Fruit fly (Drosophila melanogaster) whole organism, prepupa: ENCODE measurements around the gene mus312.
A peak's percentile ranks its signal among the peaks of the same experiment; 100 is the strongest.

ENCODE experiments used
- CG10669 ChIP-seq: fragments of 200-800 bp; sonication (Bioruptor generic); optimal IDR thresholded peaks from 3 replicates; lab custom pipeline; 2018; ENCODE audit warnings: missing biosample characterization, mild to moderate bottlenecking, missing genetic modification characterization, moderate library complexity
- CG11294 ChIP-seq: fragments of 200-800 bp; sonication (Bioruptor generic); IDR thresholded peaks from 2 replicates; pipeline ENCODE4 v1.3.6; 2022; ENCODE audit warnings: missing biosample characterization, missing genetic modification characterization
- CG11762 ChIP-seq: fragments of 200-800 bp; sonication (Bioruptor generic); optimal IDR thresholded peaks from 3 replicates; lab custom pipeline; 2016; ENCODE audit warnings: missing biosample characterization, missing genetic modification characterization; ENCODE audit not compliant: insufficient read depth
- CG15336 ChIP-seq: fragments of 200-800 bp; sonication (Bioruptor generic); IDR thresholded peaks from 2 replicates; pipeline ENCODE4 v1.3.6; 2022; ENCODE audit warnings: missing biosample characterization, missing genetic modification characterization
- CG16779 ChIP-seq: fragments of 200-800 bp; sonication (Bioruptor generic); optimal IDR thresholded peaks from 3 replicates; lab custom pipeline; 2017; ENCODE audit warnings: missing biosample characterization, mild to moderate bottlenecking, missing genetic modification characterization
- CG32006 ChIP-seq: fragments of 200-800 bp; sonication (Bioruptor generic); optimal IDR thresholded peaks from 3 replicates; lab custom pipeline; 2017; ENCODE audit warnings: missing biosample characterization, mild to moderate bottlenecking, missing genetic modification characterization
- CG34406 ChIP-seq: fragments of 200-800 bp; sonication (Bioruptor generic); optimal IDR thresholded peaks from 3 replicates; lab custom pipeline; 2016; ENCODE audit warnings: missing biosample characterization, missing genetic modification characterization
- CG6276 ChIP-seq: fragments of 200-800 bp; sonication (Bioruptor generic); optimal IDR thresholded peaks from 2 replicates; lab custom pipeline; 2017; ENCODE audit warnings: missing biosample characterization, mild to moderate bottlenecking, missing genetic modification characterization
- CG6808 ChIP-seq: fragments of 200-800 bp; sonication (Bioruptor generic); optimal IDR thresholded peaks from 3 replicates; lab custom pipeline; 2017; ENCODE audit warnings: missing biosample characterization, missing genetic modification characterization, mild to moderate bottlenecking, moderate library complexity, missing genetic modification reagents
- CG6854 ChIP-seq: fragments of 200-800 bp; sonication (Bioruptor generic); optimal IDR thresholded peaks from 2 replicates; lab custom pipeline; 2017; ENCODE audit warnings: missing biosample characterization, mild to moderate bottlenecking, missing genetic modification characterization
- CG7368 ChIP-seq: fragments of 200-800 bp; sonication (Bioruptor generic); optimal IDR thresholded peaks from 3 replicates; lab custom pipeline; 2016; ENCODE audit warnings: missing biosample characterization, missing genetic modification characterization
- CG8119 ChIP-seq: fragments of 200-800 bp; sonication (Bioruptor generic); IDR thresholded peaks from 3 replicates; pipeline ENCODE4 v1.3.6; 2022; ENCODE audit warnings: missing biosample characterization, missing genetic modification characterization
- CG8319 ChIP-seq: fragments of 200-800 bp; sonication (Bioruptor generic); optimal IDR thresholded peaks from 3 replicates; lab custom pipeline; 2016; ENCODE audit warnings: missing biosample characterization, missing genetic modification characterization
- CG9139 ChIP-seq: fragments of 200-800 bp; sonication (Bioruptor generic); optimal IDR thresholded peaks from 3 replicates; lab custom pipeline; 2017; ENCODE audit warnings: missing biosample characterization, mild to moderate bottlenecking, missing genetic modification characterization
- Eip75B ChIP-seq: fragments of 200-800 bp; sonication (Bioruptor generic); optimal IDR thresholded peaks from 3 replicates; lab custom pipeline; 2016; ENCODE audit warnings: missing biosample characterization, missing genetic modification characterization
- Eip78C ChIP-seq: fragments of 200-800 bp; sonication (Bioruptor generic); peaks from one replicate; lab custom pipeline; 2016; ENCODE audit warnings: missing biosample characterization, missing genetic modification characterization
- Eip93F ChIP-seq: fragments of 200-800 bp; sonication (Bioruptor generic); optimal IDR thresholded peaks from 2 replicates; lab custom pipeline; 2016; ENCODE audit warnings: missing biosample characterization, mild to moderate bottlenecking, missing genetic modification characterization
- Hr4 ChIP-seq: fragments of 200-800 bp; sonication (Bioruptor generic); optimal IDR thresholded peaks from 3 replicates; lab custom pipeline; 2016; ENCODE audit warnings: missing biosample characterization, missing genetic modification characterization
- Lpt ChIP-seq: fragments of 200-800 bp; sonication (Bioruptor generic); optimal IDR thresholded peaks from 3 replicates; lab custom pipeline; 2016; ENCODE audit warnings: missing biosample characterization, missing genetic modification characterization
- OdsH ChIP-seq: fragments of 200-800 bp; sonication (Bioruptor generic); optimal IDR thresholded peaks from 3 replicates; lab custom pipeline; 2016; ENCODE audit warnings: missing biosample characterization, missing genetic modification characterization
- Sox102F ChIP-seq: fragments of 200-800 bp; sonication (Bioruptor generic); optimal IDR thresholded peaks from 2 replicates; lab custom pipeline; 2016; ENCODE audit warnings: missing biosample characterization, mild to moderate bottlenecking, missing genetic modification characterization
- achi ChIP-seq: fragments of 200-800 bp; sonication (Bioruptor generic); optimal IDR thresholded peaks from 3 replicates; lab custom pipeline; 2016; ENCODE audit warnings: missing biosample characterization, missing genetic modification characterization
- dac ChIP-seq: fragments of 200-800 bp; sonication (Bioruptor generic); optimal IDR thresholded peaks from 2 replicates; lab custom pipeline; 2017; ENCODE audit warnings: missing biosample characterization, mild to moderate bottlenecking, missing genetic modification characterization
- dsx ChIP-seq: fragments of 200-800 bp; optimal IDR thresholded peaks from 3 replicates; lab custom pipeline; 2019; ENCODE audit warnings: missing biosample characterization, mild to moderate bottlenecking, missing genetic modification characterization, moderate library complexity; ENCODE audit not compliant: poor library complexity, severe bottlenecking
- eg ChIP-seq: fragments of 200-800 bp; sonication (Bioruptor generic); IDR thresholded peaks from 3 replicates; pipeline ENCODE4 v1.3.6; 2022; ENCODE audit warnings: missing biosample characterization, missing genetic modification characterization
- esn ChIP-seq: fragments of 200-800 bp; sonication (Bioruptor generic); optimal IDR thresholded peaks from 2 replicates; lab custom pipeline; 2016; ENCODE audit warnings: missing biosample characterization, mild to moderate bottlenecking, missing genetic modification characterization, moderate library complexity
- fkh ChIP-seq: fragments of 200-800 bp; sonication (Bioruptor generic); optimal IDR thresholded peaks from 3 replicates; lab custom pipeline; 2017; ENCODE audit warnings: missing biosample characterization, mild to moderate bottlenecking, missing genetic modification characterization, moderate library complexity
- lz ChIP-seq: fragments of 200-800 bp; sonication (Bioruptor generic); optimal IDR thresholded peaks from 3 replicates; lab custom pipeline; 2016; ENCODE audit warnings: missing biosample characterization, missing genetic modification characterization
- net ChIP-seq: fragments of 200-800 bp; sonication (Bioruptor generic); optimal IDR thresholded peaks from 3 replicates; lab custom pipeline; 2016; ENCODE audit warnings: missing biosample characterization, missing genetic modification characterization
- salr ChIP-seq, 2 experiments: fragments of 200-800 bp; sonication (Bioruptor generic); optimal IDR thresholded peaks; 3 replicates each; lab custom pipeline; 2016 to 2018; ENCODE audit warnings: missing biosample characterization in 2 of 2, missing genetic modification characterization in 2 of 2, mild to moderate bottlenecking in 1 of 2
- spab ChIP-seq: fragments of 200-800 bp; sonication (Bioruptor generic); optimal IDR thresholded peaks from 2 replicates; lab custom pipeline; 2017; ENCODE audit warnings: missing biosample characterization, mild to moderate bottlenecking, missing genetic modification characterization, missing genetic modification reagents
- ss ChIP-seq, 2 experiments: fragments of 200-800 bp; sonication (Bioruptor generic); optimal IDR thresholded peaks; 2 replicates in 1 of 2; 3 replicates in 1 of 2; lab custom pipeline; 2017 to 2018; ENCODE audit warnings: mild to moderate bottlenecking in 2 of 2, missing biosample characterization in 2 of 2, missing genetic modification characterization in 2 of 2, moderate library complexity in 1 of 2
- svp ChIP-seq: fragments of 200-800 bp; sonication (Bioruptor generic); peaks from one replicate; lab custom pipeline; 2016; ENCODE audit warnings: missing biosample characterization, missing genetic modification characterization
- topi ChIP-seq: fragments of 200-800 bp; sonication (Bioruptor generic); optimal IDR thresholded peaks from 3 replicates; lab custom pipeline; 2016; ENCODE audit warnings: missing biosample characterization, missing genetic modification characterization
- vri ChIP-seq: fragments of 200-800 bp; sonication (Bioruptor generic); optimal IDR thresholded peaks from 3 replicates; lab custom pipeline; 2016; ENCODE audit warnings: missing biosample characterization, mild to moderate bottlenecking, missing genetic modification characterization

The mus312 gene

dm6 chr3L:7360324-7360852 is 31.5 kb downstream of the mus312 start, which contains the start of gene Sec63 (continued):
- TF ChIP-seq CG11294 (no peak), CG8319 (GFP tag; lab: Kevin White, UChicago) (peak; percentile 96), esn (GFP tag; lab: Kevin White, UChicago) (peak; percentile 16), Sox102F (GFP tag; lab: Kevin White, UChicago) (no peak), Lpt (GFP tag; lab: Kevin White, UChicago) (no peak), CG32006 (GFP tag; lab: Kevin White, UChicago) (peak; percentile 43), dsx (GFP tag; lab: Kevin White, UChicago) (no peak)

dm6 chr3L:7361095-7361522 is 32.2 kb downstream of the mus312 start:
- peak; percentile 5 for TF ChIP-seq achi
- TF ChIP-seq vri, result no peak
- peak; percentile 21 for TF ChIP-seq CG10669 (GFP tag; lab: Kevin White, UChicago)
- no peak for TF ChIP-seq Eip93F (GFP tag; lab: Kevin White, UChicago)
- TF ChIP-seq spab (GFP tag; lab: Kevin White, UChicago), result peak; percentile 28
- TF ChIP-seq CG6808 (GFP tag; lab: Kevin White, UChicago), result peak; percentile 82
- TF ChIP-seq CG8319 (GFP tag; lab: Kevin White, UChicago), result peak; percentile 20
- peak; percentile 68 for TF ChIP-seq CG15336 (GFP tag; lab: Robert Waterston, UW)
- no peak for TF ChIP-seq salr (GFP tag; optimal IDR thresholded peaks at IDR 0.05; lab: Kevin White, UChicago)
- peak; percentile 5 for TF ChIP-seq CG34406 (GFP tag; lab: Kevin White, UChicago)
- no peak for TF ChIP-seq Eip75B (GFP tag; lab: Kevin White, UChicago)
- TF ChIP-seq dac (GFP tag; lab: Kevin White, UChicago), result peak; percentile 0
- no peak for TF ChIP-seq dsx (GFP tag; lab: Kevin White, UChicago)
- peak; percentile 95 for TF ChIP-seq svp (GFP tag; lab: Kevin White, UChicago)
- no peak for TF ChIP-seq lz
- TF ChIP-seq CG6854 (GFP tag; lab: Kevin White, UChicago), result peak; percentile 39
- TF ChIP-seq Lpt (GFP tag; lab: Kevin White, UChicago), result peak; percentile 19
- peak; percentile 64; the same call in 2 of the 3 replicates for TF ChIP-seq CG8119 (GFP tag; lab: Robert Waterston, UW)
- peak; percentile 74; the same call in 2 of the 3 replicates for TF ChIP-seq eg (GFP tag; lab: Robert Waterston, UW)
- peak; percentile 60 for TF ChIP-seq Eip78C (GFP tag; lab: Kevin White, UChicago)
- TF ChIP-seq CG11762 (GFP tag; lab: Kevin White, UChicago), result no peak
- TF ChIP-seq CG16779 (tag; lab: Kevin White, UChicago), result peak; percentile 52
- TF ChIP-seq CG9139, result peak; percentile 51
- TF ChIP-seq Hr4 (GFP tag; lab: Kevin White, UChicago), result peak; percentile 50
- TF ChIP-seq CG7368 (GFP tag; lab: Kevin White, UChicago), result peak; percentile 53
- TF ChIP-seq ss (GFP tag; optimal IDR thresholded peaks at IDR 0.05; lab: Kevin White, UChicago), result peak; percentile 23 to 47
- peak; percentile 35 for TF ChIP-seq net
- peak; percentile 62 for TF ChIP-seq CG6276 (GFP tag; lab: Kevin White, UChicago)
- TF ChIP-seq OdsH (GFP tag; lab: Kevin White, UChicago), result no peak
- TF ChIP-seq topi, result peak; percentile 23
- peak; percentile 18 for TF ChIP-seq CG32006 (GFP tag; lab: Kevin White, UChicago)
- TF ChIP-seq, all 60 proteins: peak for 23

dm6 chr3L:7364717-7365278 is 35.9 kb downstream of the mus312 start:
- TF ChIP-seq Eip78C (GFP tag; lab: Kevin White, UChicago), result no peak
- TF ChIP-seq fkh (GFP tag; lab: Kevin White, UChicago), result peak; percentile 57
- TF ChIP-seq OdsH (GFP tag; lab: Kevin White, UChicago), result no peak
